Worm (Caenorhabditis elegans) whole organism, L2 larva: ENCODE data around the gene Y53G8AR.8.
A peak's percentile ranks its signal among the peaks of the same experiment; 100 is the strongest.

Experiments used
- C34F6.9 ChIP-seq: fragments of 150-350 bp; optimal IDR thresholded peaks from 2 replicates; lab custom pipeline; 2014; ENCODE audit warnings: missing biosample characterization, missing genetic modification characterization
- F13H6.1 ChIP-seq: sonication (generic microtip); optimal IDR thresholded peaks from 2 replicates; lab custom pipeline; 2016; ENCODE audit warnings: missing genetic modification characterization, missing compliant biosample characterization
- R02D3.7 ChIP-seq: fragments of 150-350 bp; optimal IDR thresholded peaks from 2 replicates; lab custom pipeline; 2014; ENCODE audit warnings: missing biosample characterization, missing genetic modification characterization
- Y55F3AM.14 ChIP-seq: fragments of 200-800 bp; sonication (Bioruptor generic); optimal IDR thresholded peaks from 2 replicates; lab custom pipeline; 2018; ENCODE audit warnings: mild to moderate bottlenecking, missing genetic modification characterization, missing compliant biosample characterization
- ZK546.5 ChIP-seq: sonication (generic microtip); optimal IDR thresholded peaks from 2 replicates; lab custom pipeline; 2017; ENCODE audit warnings: missing biosample characterization, missing genetic modification characterization
- blmp-1 ChIP-seq: sonication (generic microtip); optimal IDR thresholded peaks from 2 replicates; lab custom pipeline; 2017; ENCODE audit warnings: missing genetic modification characterization, mild to moderate bottlenecking, missing compliant biosample characterization, antibody characterized with exemption, moderate library complexity; ENCODE audit not compliant: insufficient read depth
- ceh-16 ChIP-seq: fragments of 150-350 bp; optimal IDR thresholded peaks from 2 replicates; lab custom pipeline; 2014; ENCODE audit warnings: missing biosample characterization, missing genetic modification characterization
- ceh-82 ChIP-seq: fragments of 150-350 bp; optimal IDR thresholded peaks from 2 replicates; lab custom pipeline; 2014; ENCODE audit warnings: missing biosample characterization, missing genetic modification characterization
- crh-2 ChIP-seq: sonication (generic microtip); optimal IDR thresholded peaks from 2 replicates; lab custom pipeline; 2017; ENCODE audit warnings: missing biosample characterization, missing genetic modification characterization
- dmd-4 ChIP-seq: sonication (generic microtip); optimal IDR thresholded peaks from 2 replicates; lab custom pipeline; 2017; ENCODE audit warnings: missing biosample characterization, missing genetic modification characterization
- egl-27 ChIP-seq: sonication (generic microtip); optimal IDR thresholded peaks from 3 replicates; lab custom pipeline; 2017; ENCODE audit warnings: missing biosample characterization, missing genetic modification reagents, missing genetic modification characterization
- elt-1 ChIP-seq: fragments of 150-350 bp; optimal IDR thresholded peaks from 2 replicates; lab custom pipeline; 2014; ENCODE audit warnings: missing biosample characterization, missing genetic modification characterization
- elt-3 ChIP-seq: sonication (generic microtip); optimal IDR thresholded peaks from 2 replicates; lab custom pipeline; 2017; ENCODE audit warnings: missing biosample characterization, missing genetic modification characterization
- fos-1 ChIP-seq: fragments of 150-350 bp; optimal IDR thresholded peaks from 2 replicates; lab custom pipeline; 2014; ENCODE audit warnings: missing biosample characterization, missing genetic modification characterization
- gmeb-1 ChIP-seq: fragments of 150-350 bp; optimal IDR thresholded peaks from 2 replicates; lab custom pipeline; 2014; ENCODE audit warnings: missing biosample characterization, missing genetic modification characterization
- lin-11 ChIP-seq: fragments of 150-350 bp; sonication (generic microtip); optimal IDR thresholded peaks from 2 replicates; lab custom pipeline; 2014; ENCODE audit warnings: missing biosample characterization, missing genetic modification characterization, inconsistent platforms, mixed read lengths
- lin-13 ChIP-seq: fragments of 150-350 bp; optimal IDR thresholded peaks from 2 replicates; lab custom pipeline; 2014; ENCODE audit warnings: missing biosample characterization, missing genetic modification reagents, missing genetic modification characterization
- mab-5 ChIP-seq: fragments of 150-350 bp; optimal IDR thresholded peaks from 2 replicates; lab custom pipeline; 2014; ENCODE audit warnings: missing biosample characterization, missing genetic modification characterization
- mbf-1 ChIP-seq: sonication (generic microtip); optimal IDR thresholded peaks from 2 replicates; lab custom pipeline; 2017; ENCODE audit warnings: missing biosample characterization, missing genetic modification characterization
- mdl-1 ChIP-seq, 2 experiments: fragments of 150-350 bp in 1 of 2; sonication (generic microtip) in 1 of 2; optimal IDR thresholded peaks; 2 replicates each; lab custom pipeline; 2017; ENCODE audit warnings: missing biosample characterization in 2 of 2, missing genetic modification characterization in 2 of 2
- nhr-10 ChIP-seq: sonication (generic microtip); optimal IDR thresholded peaks from 2 replicates; lab custom pipeline; 2017; ENCODE audit warnings: missing biosample characterization, missing genetic modification characterization
- nhr-11 ChIP-seq: fragments of 150-350 bp; optimal IDR thresholded peaks from 2 replicates; lab custom pipeline; 2014; ENCODE audit warnings: missing biosample characterization, missing genetic modification characterization
- nhr-21 ChIP-seq: fragments of 150-350 bp; optimal IDR thresholded peaks from 2 replicates; lab custom pipeline; 2014; ENCODE audit warnings: missing biosample characterization, missing genetic modification characterization
- nhr-237 ChIP-seq: fragments of 150-350 bp; optimal IDR thresholded peaks from 2 replicates; lab custom pipeline; 2014; ENCODE audit warnings: missing biosample characterization, missing genetic modification characterization
- nhr-25 ChIP-seq: fragments of 150-350 bp; sonication (generic microtip); optimal IDR thresholded peaks from 3 replicates; lab custom pipeline; 2014; ENCODE audit warnings: missing biosample characterization, missing genetic modification characterization
- nhr-6 ChIP-seq: fragments of 150-350 bp; optimal IDR thresholded peaks from 2 replicates; lab custom pipeline; 2014; ENCODE audit warnings: missing biosample characterization, missing genetic modification characterization
- nhr-77 ChIP-seq: fragments of 150-350 bp; optimal IDR thresholded peaks from 2 replicates; lab custom pipeline; 2014; ENCODE audit warnings: missing biosample characterization, missing genetic modification characterization
- peb-1 ChIP-seq: fragments of 150-350 bp; optimal IDR thresholded peaks from 2 replicates; lab custom pipeline; 2014; ENCODE audit warnings: missing biosample characterization, missing genetic modification characterization
- sem-4 ChIP-seq: fragments of 150-350 bp; optimal IDR thresholded peaks from 2 replicates; lab custom pipeline; 2014; ENCODE audit warnings: missing biosample characterization, missing genetic modification reagents, missing genetic modification characterization
- sma-3 ChIP-seq: sonication (generic microtip); optimal IDR thresholded peaks from 2 replicates; lab custom pipeline; 2016; ENCODE audit warnings: missing genetic modification reagents, missing genetic modification characterization, missing compliant biosample characterization
- sma-9 ChIP-seq, 2 experiments: fragments of 150-350 bp in 1 of 2; sonication (generic microtip) in 1 of 2; optimal IDR thresholded peaks; 2 replicates each; lab custom pipeline; 2014 to 2016; ENCODE audit warnings: missing genetic modification characterization in 2 of 2, mild to moderate bottlenecking in 1 of 2, missing biosample characterization in 1 of 2, missing compliant biosample characterization in 1 of 2, missing genetic modification reagents in 1 of 2, moderate library complexity in 1 of 2
- unc-39 ChIP-seq: fragments of 150-350 bp; optimal IDR thresholded peaks from 2 replicates; lab custom pipeline; 2014; ENCODE audit warnings: missing biosample characterization, missing genetic modification characterization
- unc-55 ChIP-seq: fragments of 150-350 bp; sonication (generic microtip); optimal IDR thresholded peaks from 3 replicates; lab custom pipeline; 2014; ENCODE audit warnings: missing biosample characterization, missing genetic modification reagents, missing genetic modification characterization
- unc-62 ChIP-seq: fragments of 150-350 bp; optimal IDR thresholded peaks from 2 replicates; lab custom pipeline; 2014; ENCODE audit warnings: missing biosample characterization, missing genetic modification reagents, missing genetic modification characterization
- zag-1 ChIP-seq: fragments of 150-350 bp; optimal IDR thresholded peaks from 2 replicates; lab custom pipeline; 2014; ENCODE audit warnings: missing biosample characterization, missing genetic modification characterization
- ztf-1 ChIP-seq: fragments of 200-800 bp; sonication (Bioruptor generic); conservative IDR thresholded peaks from 2 replicates; pipeline ENCODE4 v1.3.6; 2022; ENCODE audit warnings: missing genetic modification characterization, missing compliant biosample characterization
- ztf-11 ChIP-seq: sonication (generic microtip); optimal IDR thresholded peaks from 2 replicates; lab custom pipeline; 2017; ENCODE audit warnings: missing biosample characterization, missing genetic modification characterization
- ztf-4 ChIP-seq: fragments of 150-350 bp; optimal IDR thresholded peaks from 2 replicates; lab custom pipeline; 2014; ENCODE audit warnings: missing biosample characterization, missing genetic modification characterization

Y53G8AR.8 gene

DNA sequence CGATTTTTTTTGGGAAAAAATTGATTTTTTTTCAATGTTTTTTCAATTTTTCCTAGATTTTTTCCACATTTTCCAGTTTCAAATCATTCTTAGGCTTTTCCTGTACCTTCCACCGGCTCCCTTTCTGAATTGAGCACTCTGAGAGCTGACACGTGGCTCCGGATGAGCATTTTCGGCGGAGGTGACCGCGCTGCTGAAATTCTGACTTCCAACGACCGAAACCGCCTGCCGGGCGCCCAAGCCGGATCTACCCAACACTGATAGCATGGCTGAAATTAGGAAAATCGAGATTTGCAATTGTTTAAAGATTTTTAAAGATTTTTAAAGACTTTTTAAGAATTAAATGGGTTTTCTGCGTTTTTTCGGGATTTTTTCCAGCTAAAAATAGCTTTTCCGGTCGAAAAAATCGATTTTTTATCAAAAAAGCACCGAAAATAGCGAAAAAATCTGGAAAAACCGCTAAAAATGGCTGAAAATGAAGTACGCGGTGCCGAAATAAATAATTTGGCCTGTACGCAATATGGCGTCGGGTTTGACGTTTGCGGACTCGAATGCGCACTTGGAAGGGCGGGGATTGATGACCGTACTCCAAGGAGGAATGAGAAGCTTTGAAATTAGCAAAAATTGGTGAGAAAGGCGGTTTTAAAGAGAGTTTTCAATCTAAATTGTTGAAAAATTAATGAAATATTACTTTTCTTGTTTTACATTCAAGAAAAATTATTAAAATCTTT, 45.7 kb downstream of the Y53G8AR.8 start, which contains the start of gene nduf-9 (continued):
- TF ChIP-seq sem-4 (tag; lab: Kevin White, UChicago) (no peak), ZK546.5 (tag; lab: Kevin White, UChicago) (no peak), nhr-11 (tag; lab: Kevin White, UChicago) (no peak), unc-62 (GFP tag; lab: Kevin White, UChicago) (no peak), lin-13 (GFP tag; lab: Kevin White, UChicago) (peak; percentile 40), ztf-1 (GFP tag; lab: Robert Waterston, UW) (no peak), nhr-25 (tag; lab: Kevin White, UChicago) (no peak)

DNA sequence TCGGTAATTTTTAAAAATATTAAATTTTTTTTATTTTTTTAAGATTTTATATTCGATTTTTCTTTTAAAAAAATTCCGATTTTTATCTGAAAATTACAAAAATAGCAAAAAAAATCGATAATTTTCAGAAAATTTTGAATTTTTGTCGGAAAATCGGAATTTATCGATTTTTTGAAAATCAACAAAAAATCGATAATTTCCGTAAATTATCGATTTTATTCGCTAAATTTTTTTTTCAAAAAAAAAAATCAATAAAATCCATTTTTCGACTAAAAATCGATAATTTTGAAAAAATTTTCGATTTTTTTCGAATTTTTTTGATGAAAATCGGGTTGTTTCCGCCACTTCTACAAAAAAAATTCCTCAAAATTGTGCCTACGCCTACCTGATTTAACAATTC, 51.8 kb downstream of the Y53G8AR.8 start:
- no peak for TF ChIP-seq nhr-237 (tag; lab: Kevin White, UChicago)
- no peak for TF ChIP-seq gmeb-1 (tag; lab: Kevin White, UChicago)
- no peak for TF ChIP-seq sma-9 (GFP tag; optimal IDR thresholded peaks at IDR 0.05; lab: Kevin White, UChicago)
- no peak for TF ChIP-seq sma-9 (tag; optimal IDR thresholded peaks at IDR 0.05; lab: Kevin White, UChicago)
- no peak for TF ChIP-seq nhr-10
- no peak for TF ChIP-seq mdl-1 (tag; optimal IDR thresholded peaks at IDR 0.05; lab: Kevin White, UChicago)
- no peak for TF ChIP-seq fos-1
- no peak for TF ChIP-seq sem-4 (tag; lab: Kevin White, UChicago)
- no peak for TF ChIP-seq mbf-1 (tag; lab: Kevin White, UChicago)
- no peak for TF ChIP-seq lin-13 (GFP tag; lab: Kevin White, UChicago)
- no peak for TF ChIP-seq unc-55
- TF ChIP-seq nhr-21 (tag; lab: Kevin White, UChicago) = no peak
- TF ChIP-seq C34F6.9 = no peak
- TF ChIP-seq nhr-25 (tag; lab: Kevin White, UChicago) = no peak
- TF ChIP-seq ztf-4 (tag; lab: Kevin White, UChicago) = no peak
- no peak for TF ChIP-seq dmd-4 (tag; lab: Kevin White, UChicago)
- TF ChIP-seq elt-1 (tag; lab: Kevin White, UChicago) = no peak
- TF ChIP-seq peb-1 = no peak

DNA sequence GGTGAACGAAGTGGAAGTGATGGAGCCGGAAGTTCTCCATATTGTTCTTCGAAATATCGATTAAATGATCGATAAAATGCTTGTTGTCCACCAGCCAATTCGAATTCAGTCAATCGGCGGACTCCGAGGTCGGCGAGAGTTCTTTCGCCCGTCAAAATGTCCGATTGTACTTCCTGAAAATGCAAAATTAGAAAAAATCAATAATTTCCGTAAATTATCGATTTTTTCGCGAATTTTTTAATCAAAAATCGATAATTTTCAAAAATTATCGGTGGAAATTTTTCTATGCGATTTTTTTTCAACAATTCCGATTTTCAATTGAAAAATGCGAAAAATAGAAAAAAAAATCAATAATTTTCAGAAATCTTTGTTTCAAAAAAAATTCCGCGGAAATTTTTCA, 52.2 kb downstream of the Y53G8AR.8 start:
- TF ChIP-seq Y55F3AM.14 (GFP tag; lab: Kevin White, UChicago) (no peak), nhr-6 (no peak), zag-1 (no peak), ceh-82 (tag; lab: Kevin White, UChicago) (no peak), R02D3.7 (tag; lab: Kevin White, UChicago) (no peak), unc-39 (tag; lab: Kevin White, UChicago) (no peak), nhr-21 (tag; lab: Kevin White, UChicago) (no peak), mdl-1 (tag; optimal IDR thresholded peaks at IDR 0.05; lab: Kevin White, UChicago) (no peak), sem-4 (tag; lab: Kevin White, UChicago) (no peak), gmeb-1 (tag; lab: Kevin White, UChicago) (no peak), nhr-11 (tag; lab: Kevin White, UChicago) (no peak), C34F6.9 (no peak), ztf-11 (tag; lab: Kevin White, UChicago) (no peak), dmd-4 (tag; lab: Kevin White, UChicago) (no peak), lin-13 (GFP tag; lab: Kevin White, UChicago) (no peak)

DNA sequence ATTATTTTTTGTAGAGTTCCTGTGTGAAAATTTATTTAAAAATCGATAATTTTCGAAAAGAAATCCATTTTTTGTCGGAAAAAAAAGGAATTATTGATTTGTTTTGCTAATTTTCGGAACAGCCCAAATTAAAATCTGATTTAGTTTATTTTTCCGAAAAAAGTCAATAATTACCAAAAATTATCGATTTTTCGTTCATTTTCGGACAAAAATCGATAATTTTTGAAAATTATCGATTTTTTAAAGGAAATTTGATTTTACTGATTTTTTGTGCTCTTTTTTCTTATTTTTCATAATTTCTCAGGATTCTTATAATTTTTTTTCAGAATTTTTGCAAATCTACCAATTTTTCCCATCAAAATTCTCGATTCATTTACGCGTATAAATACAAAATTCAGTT, 52.8 kb downstream of the Y53G8AR.8 start:
- TF ChIP-seq egl-27 (tag; lab: Kevin White, UChicago) (no peak), ZK546.5 (tag; lab: Kevin White, UChicago) (no peak), nhr-10 (no peak), unc-55 (no peak), sem-4 (tag; lab: Kevin White, UChicago) (no peak), nhr-77 (tag; lab: Kevin White, UChicago) (no peak), nhr-237 (tag; lab: Kevin White, UChicago) (no peak)
- TF ChIP-seq, all 48 proteins: peak for 0

DNA sequence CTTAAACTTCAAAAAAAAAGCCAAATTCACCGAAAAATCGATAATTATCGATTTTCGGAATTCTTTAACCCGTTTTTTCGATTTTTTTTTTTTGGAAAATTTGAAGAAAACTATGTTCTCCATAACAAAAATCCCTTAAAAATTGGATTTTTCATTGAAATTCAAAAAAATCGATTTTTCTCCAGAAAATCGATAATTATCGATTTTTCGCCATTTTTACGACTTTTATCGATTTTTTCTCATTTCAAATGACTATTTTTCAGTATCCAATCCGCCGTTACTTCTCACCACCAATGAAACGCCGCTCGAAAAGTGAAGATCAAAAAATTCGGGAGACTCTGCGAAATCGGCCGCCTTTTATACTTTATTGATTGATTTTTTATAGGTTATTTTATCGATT, 53.2 kb downstream of the Y53G8AR.8 start:
- no peak for TF ChIP-seq lin-11
- TF ChIP-seq gmeb-1 (tag; lab: Kevin White, UChicago) = no peak
- TF ChIP-seq blmp-1 (tag; lab: Kevin White, UChicago) = no peak
- no peak for TF ChIP-seq F13H6.1
- TF ChIP-seq zag-1 = no peak
- no peak for TF ChIP-seq ceh-82 (tag; lab: Kevin White, UChicago)
- no peak for TF ChIP-seq elt-3 (tag; lab: Kevin White, UChicago)
- no peak for TF ChIP-seq crh-2 (tag; lab: Kevin White, UChicago)
- no peak for TF ChIP-seq nhr-6
- no peak for TF ChIP-seq nhr-21 (tag; lab: Kevin White, UChicago)
- no peak for TF ChIP-seq nhr-25 (tag; lab: Kevin White, UChicago)
- TF ChIP-seq sma-3 (GFP tag; lab: Kevin White, UChicago) = no peak
- no peak for TF ChIP-seq nhr-77 (tag; lab: Kevin White, UChicago)
- TF ChIP-seq C34F6.9 = no peak
- TF ChIP-seq ztf-11 (tag; lab: Kevin White, UChicago) = no peak
- TF ChIP-seq ceh-16 (tag; lab: Kevin White, UChicago) = no peak
- TF ChIP-seq mbf-1 (tag; lab: Kevin White, UChicago) = no peak
- no peak for TF ChIP-seq egl-27 (tag; lab: Kevin White, UChicago)
- no peak for TF ChIP-seq elt-1 (tag; lab: Kevin White, UChicago)
- no peak for TF ChIP-seq mab-5 (tag; lab: Kevin White, UChicago)
